Fruit fly (Drosophila melanogaster) whole organism, adult: ENCODE measurements around the gene CG43235.
"Not testable (repeated sequence)": the region's sequence is repeated elsewhere in the genome, so short reads cannot be mapped to it uniquely, and the experiment has no call there.

ENCODE experiments used
- CG11617 ChIP-seq: fragments of 200-800 bp; sonication (Bioruptor generic); optimal IDR thresholded peaks from 2 replicates; lab custom pipeline; 2017; ENCODE audit warnings: mild to moderate bottlenecking, missing biosample characterization, missing genetic modification reagents, missing genetic modification characterization
- CG12768 ChIP-seq: fragments of 200-800 bp; sonication (Bioruptor generic); optimal IDR thresholded peaks from 2 replicates; lab custom pipeline; 2017; ENCODE audit warnings: missing biosample characterization, missing genetic modification characterization, mild to moderate bottlenecking, moderate library complexity, missing genetic modification reagents
- CG5204 ChIP-seq: fragments of 200-800 bp; sonication (Bioruptor generic); optimal IDR thresholded peaks from 2 replicates; lab custom pipeline; 2016; ENCODE audit warnings: missing biosample characterization, missing genetic modification characterization
- CG7045 ChIP-seq: fragments of 200-800 bp; sonication (Bioruptor generic); optimal IDR thresholded peaks from 2 replicates; lab custom pipeline; 2017; ENCODE audit warnings: missing biosample characterization, mild to moderate bottlenecking, missing genetic modification characterization
- Clk ChIP-seq: fragments of 200-800 bp; sonication (Bioruptor generic); optimal IDR thresholded peaks from 2 replicates; lab custom pipeline; 2017; ENCODE audit warnings: missing biosample characterization, missing genetic modification characterization
- Crg-1 ChIP-seq: fragments of 200-800 bp; sonication (Bioruptor generic); optimal IDR thresholded peaks from 2 replicates; lab custom pipeline; 2016; ENCODE audit warnings: missing biosample characterization, missing genetic modification characterization
- Hr96 ChIP-seq: fragments of 200-800 bp; sonication (Bioruptor generic); optimal IDR thresholded peaks from 2 replicates; lab custom pipeline; 2016; ENCODE audit warnings: missing biosample characterization, missing genetic modification characterization
- cic ChIP-seq: fragments of 200-800 bp; sonication (Bioruptor generic); optimal IDR thresholded peaks from 2 replicates; lab custom pipeline; 2017; ENCODE audit warnings: missing biosample characterization, mild to moderate bottlenecking, missing genetic modification characterization, moderate library complexity
- kay ChIP-seq: fragments of 200-800 bp; sonication (Bioruptor generic); peaks from one replicate; lab custom pipeline; 2016; ENCODE audit warnings: missing biosample characterization, missing genetic modification characterization, borderline replicate concordance
- tj ChIP-seq: fragments of 200-800 bp; sonication (Bioruptor generic); optimal IDR thresholded peaks from 3 replicates; lab custom pipeline; 2017; ENCODE audit warnings: missing biosample characterization, mild to moderate bottlenecking, missing genetic modification characterization, moderate library complexity
- toe ChIP-seq: fragments of 200-800 bp; sonication (Bioruptor generic); optimal IDR thresholded peaks from 2 replicates; lab custom pipeline; 2016; ENCODE audit warnings: missing biosample characterization, missing genetic modification characterization

DNA sequence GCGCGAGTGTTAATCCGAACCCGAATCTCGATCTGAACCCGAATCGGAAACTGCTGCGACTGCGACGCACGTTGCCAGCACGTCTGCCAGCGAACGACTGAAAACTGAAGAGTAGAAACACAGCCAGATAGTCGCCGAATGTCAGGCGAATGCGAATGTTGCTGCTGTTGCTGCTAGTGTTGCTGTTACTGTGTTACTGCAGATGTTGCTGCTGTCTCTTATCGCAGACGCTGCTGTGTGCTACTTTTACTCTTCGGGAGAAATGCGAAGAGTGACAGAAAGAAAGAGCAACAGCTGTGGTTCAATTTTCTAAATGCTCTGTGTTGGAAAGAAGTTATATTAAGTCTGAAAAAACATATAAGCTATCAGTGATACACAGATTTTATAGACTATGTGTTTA is 39.7 kb downstream of the CG43235 start, which contains the start of gene CG13796:
- TF ChIP-seq toe; CG11617; Hr96 (GFP tag; lab: Kevin White, UChicago); cic (GFP tag; lab: Kevin White, UChicago); tj (GFP tag; lab: Kevin White, UChicago); CG12768 (GFP tag; lab: Kevin White, UChicago); CG7045 (GFP tag; lab: Kevin White, UChicago); kay; Crg-1; CG5204 (GFP tag; lab: Kevin White, UChicago); Clk: not testable (repeated sequence)
